Fruit fly (Drosophila melanogaster): ENCODE data around the gene CG43999.

CG43999 gene

DNA sequence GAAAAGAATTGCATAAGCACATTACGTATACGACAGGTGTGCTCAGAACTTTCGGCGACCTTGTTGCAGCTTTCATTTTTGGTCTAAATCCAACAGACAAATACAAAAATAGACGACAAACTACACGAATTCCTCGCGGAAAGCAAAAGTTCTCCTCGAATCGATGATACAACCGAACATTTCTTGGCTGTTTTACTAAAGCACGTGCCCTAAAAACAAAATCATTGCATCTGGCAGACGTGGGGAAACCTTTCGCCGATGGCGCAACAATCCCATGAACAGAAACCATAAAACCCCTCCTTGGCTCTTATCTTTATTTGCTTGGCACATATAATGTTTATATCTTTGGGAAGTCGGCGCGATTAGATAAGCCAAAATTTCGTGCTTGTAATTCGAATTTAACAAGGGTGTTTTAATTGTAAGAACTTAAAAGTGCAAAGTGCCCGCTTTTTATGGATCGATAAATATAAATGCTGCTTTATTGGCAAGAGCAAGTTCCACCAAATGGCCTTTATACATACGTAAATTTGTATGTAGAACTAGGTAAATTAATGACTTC is 9.8 kb upstream of the CG43999 start:
- TF ChIP-seq fkh (GFP tag; optimal IDR thresholded peaks at IDR 0.05) (no peak), fd59A (GFP tag; optimal IDR thresholded peaks at IDR 0.05) (no peak), CG31627 (GFP tag; optimal IDR thresholded peaks at IDR 0.05) (no peak), vri (GFP tag; optimal IDR thresholded peaks at IDR 0.05) (peak; percentile 84), CG15336 (GFP tag; IDR thresholded peaks at IDR 0.05) (0 out of 2 replicates have a peak, but pooled peaks have one; percentile 8), Eip78C (GFP tag) (peak; percentile 17), dac (GFP tag; optimal IDR thresholded peaks at IDR 0.05) (no peak), CG7368 (GFP tag; optimal IDR thresholded peaks at IDR 0.05) (no peak), dsx (GFP tag; optimal IDR thresholded peaks at IDR 0.05; ENCODE audit: poor library complexity, severe bottlenecking) (no peak), Lpt (GFP tag; optimal IDR thresholded peaks at IDR 0.05) (no peak), Sox15 (GFP tag; optimal IDR thresholded peaks at IDR 0.05) (no peak), CG11294 (GFP tag; IDR thresholded peaks at IDR 0.05) (no peak), Met (GFP tag; optimal IDR thresholded peaks at IDR 0.05) (no peak)

DNA sequence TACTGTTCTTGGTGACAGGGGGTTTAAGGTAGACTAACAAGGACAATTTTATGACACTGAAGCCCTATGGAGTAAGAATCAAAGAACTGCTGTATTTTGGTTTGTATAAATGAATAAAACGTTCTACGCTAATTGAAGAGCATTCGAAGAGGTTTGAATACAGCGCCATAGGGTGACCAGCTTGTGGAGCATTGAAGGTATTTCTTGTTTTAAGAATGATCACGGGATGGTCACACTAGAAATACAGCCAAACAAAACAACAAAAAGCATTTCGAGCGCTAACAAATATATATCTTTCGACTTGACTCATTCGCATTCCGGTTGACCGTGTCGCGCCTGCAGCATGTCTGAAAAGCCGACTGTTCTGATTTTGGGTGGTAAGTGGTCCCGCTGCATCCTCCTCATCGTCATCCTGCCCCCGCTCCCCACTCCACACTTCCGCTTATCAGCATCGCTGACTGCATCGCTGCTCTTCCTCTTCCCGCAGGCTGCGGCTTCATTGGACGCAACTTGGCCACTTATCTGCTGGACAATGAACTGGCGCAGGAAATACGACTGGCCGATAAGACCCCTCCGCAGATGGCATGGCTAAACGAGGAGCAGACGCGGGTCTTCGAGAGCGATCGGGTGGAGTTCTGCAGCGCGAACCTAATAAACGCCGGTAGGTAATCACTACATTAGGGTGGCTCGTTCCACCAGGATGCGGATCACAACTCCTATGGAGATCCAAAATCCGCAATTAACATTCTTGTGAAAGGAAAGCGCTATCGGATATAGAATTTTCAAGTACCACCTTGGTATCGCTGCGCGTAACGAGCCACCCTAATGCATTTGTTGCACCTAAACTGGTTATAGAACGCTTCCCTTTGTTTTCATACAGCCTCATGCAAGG is 5.1 kb upstream of the CG43999 start, which contains the start of gene CG5854:
TSS of gene CG5854 (plus strand) at position 229 of the 892 bp plus-strand sequence.
- peak; percentile 95 for TF ChIP-seq CG8319 (GFP tag; optimal IDR thresholded peaks at IDR 0.05)
- TF ChIP-seq Hr38 (GFP tag; optimal IDR thresholded peaks at IDR 0.05), result peak; percentile 84
- peak; percentile 94 for TF ChIP-seq Ets21C (GFP tag; optimal IDR thresholded peaks at IDR 0.05)
- TF ChIP-seq CG16779 (tag; optimal IDR thresholded peaks at IDR 0.05), result peak; percentile 96
- peak; percentile 99 for TF ChIP-seq CG3919 (GFP tag; optimal IDR thresholded peaks at IDR 0.05)
- peak; percentile 97 for TF ChIP-seq CG31627 (GFP tag; optimal IDR thresholded peaks at IDR 0.05)
- TF ChIP-seq CG4318 (GFP tag; optimal IDR thresholded peaks at IDR 0.05), result peak; percentile 92
- no peak for TF ChIP-seq fd85E (GFP tag; optimal IDR thresholded peaks at IDR 0.05)
- TF ChIP-seq CG6792 (GFP tag; optimal IDR thresholded peaks at IDR 0.05), result peak; percentile 96
- peak; percentile 96 for TF ChIP-seq CG10631 (GFP tag; optimal IDR thresholded peaks at IDR 0.05)
- peak; percentile 96 for TF ChIP-seq Smox (GFP tag; optimal IDR thresholded peaks at IDR 0.05)
- TF ChIP-seq Hr39 (GFP tag; optimal IDR thresholded peaks at IDR 0.05), result peak; percentile 97
- peak; percentile 99 for TF ChIP-seq CG15336 (GFP tag; IDR thresholded peaks at IDR 0.05)
- peak; percentile 97 for TF ChIP-seq Eip75B (GFP tag; optimal IDR thresholded peaks at IDR 0.05)
- TF ChIP-seq net (GFP tag; optimal IDR thresholded peaks at IDR 0.05), result peak; percentile 99
- TF ChIP-seq Hr4 (GFP tag; optimal IDR thresholded peaks at IDR 0.05), result peak; percentile 97
- TF ChIP-seq vri (GFP tag; optimal IDR thresholded peaks at IDR 0.05), result peak; percentile 96
- peak; percentile 99 for TF ChIP-seq Eip78C (GFP tag)
- TF ChIP-seq topi (GFP tag; optimal IDR thresholded peaks at IDR 0.05), result peak; percentile 96
- TF ChIP-seq CG11762 (GFP tag; optimal IDR thresholded peaks at IDR 0.05; ENCODE audit: insufficient read depth), result peak; percentile 96
- peak; percentile 98 for TF ChIP-seq CG7368 (GFP tag; optimal IDR thresholded peaks at IDR 0.05)
- peak; percentile 94 for TF ChIP-seq CG6808 (GFP tag; optimal IDR thresholded peaks at IDR 0.05)
- peak; percentile 96 for TF ChIP-seq lz (GFP tag; optimal IDR thresholded peaks at IDR 0.05)
- TF ChIP-seq OdsH (GFP tag; optimal IDR thresholded peaks at IDR 0.05), result peak; percentile 98
- peak; percentile 96 for TF ChIP-seq CG32006 (GFP tag; optimal IDR thresholded peaks at IDR 0.05)
- peak; percentile 98 for TF ChIP-seq pdm3 (GFP tag; optimal IDR thresholded peaks at IDR 0.05)
- TF ChIP-seq CG9139 (GFP tag; optimal IDR thresholded peaks at IDR 0.05), result peak; percentile 87
- TF ChIP-seq Sox102F (GFP tag; optimal IDR thresholded peaks at IDR 0.05), result peak; percentile 97
- TF ChIP-seq dsx (GFP tag; optimal IDR thresholded peaks at IDR 0.05; ENCODE audit: poor library complexity, severe bottlenecking), result peak; percentile 93
- peak; percentile 96 for TF ChIP-seq CG11294 (GFP tag; IDR thresholded peaks at IDR 0.05)
- peak; percentile 98 for TF ChIP-seq CG6276 (GFP tag; optimal IDR thresholded peaks at IDR 0.05)
- TF ChIP-seq spab (GFP tag; optimal IDR thresholded peaks at IDR 0.05), result peak; percentile 97
- peak; percentile 97 for TF ChIP-seq esn (GFP tag; optimal IDR thresholded peaks at IDR 0.05)
- no peak for TF ChIP-seq fkh (GFP tag; optimal IDR thresholded peaks at IDR 0.05)
- peak; percentile 94 to 96 for TF ChIP-seq ss (GFP tag; optimal IDR thresholded peaks at IDR 0.05)
- peak; percentile 98 for TF ChIP-seq Sox14 (GFP tag; optimal IDR thresholded peaks at IDR 0.05)
- TF ChIP-seq CG6163 (GFP tag; IDR thresholded peaks at IDR 0.05), result peak; percentile 99
- TF ChIP-seq Met (GFP tag; optimal IDR thresholded peaks at IDR 0.05), result peak; percentile 97
- TF ChIP-seq CG10669 (GFP tag; optimal IDR thresholded peaks at IDR 0.05), result peak; percentile 93
- peak; percentile 96 for TF ChIP-seq CG8632 (GFP tag; optimal IDR thresholded peaks at IDR 0.05)
- TF ChIP-seq Gug (GFP tag; IDR thresholded peaks at IDR 0.05), result peak; percentile 96
- peak; percentile 88 for TF ChIP-seq CG11902 (GFP tag; optimal IDR thresholded peaks at IDR 0.05)
